Worm (Caenorhabditis elegans): ENCODE results near the gene ZK930.6.

The ZK930.6 gene

DNA sequence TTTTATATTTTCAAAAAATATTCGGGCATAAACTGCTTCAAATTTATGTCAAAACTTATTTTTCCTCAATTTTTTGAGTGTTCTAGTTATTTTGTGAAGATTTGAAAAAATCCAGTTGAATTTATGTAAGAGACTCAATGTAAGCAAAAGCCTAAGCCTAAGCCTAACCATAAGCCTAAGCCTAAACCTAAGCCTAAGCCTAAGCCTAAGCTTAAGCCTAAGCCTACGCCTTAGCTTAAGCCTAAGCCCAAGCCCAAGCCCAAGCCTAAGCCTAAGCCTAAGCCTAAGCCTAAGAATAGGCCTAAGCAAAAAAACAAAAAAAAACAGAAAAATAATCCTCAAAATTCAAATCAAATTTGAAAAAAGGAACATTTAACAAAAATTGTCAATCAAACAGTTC is 46.4 kb downstream of the ZK930.6 start:
- TF ChIP-seq pag-3 (tag; optimal IDR thresholded peaks at IDR 0.05; ENCODE audit: borderline replicate concordance) (no peak), dve-1 (tag; optimal IDR thresholded peaks at IDR 0.05) (peak; percentile 56)

DNA sequence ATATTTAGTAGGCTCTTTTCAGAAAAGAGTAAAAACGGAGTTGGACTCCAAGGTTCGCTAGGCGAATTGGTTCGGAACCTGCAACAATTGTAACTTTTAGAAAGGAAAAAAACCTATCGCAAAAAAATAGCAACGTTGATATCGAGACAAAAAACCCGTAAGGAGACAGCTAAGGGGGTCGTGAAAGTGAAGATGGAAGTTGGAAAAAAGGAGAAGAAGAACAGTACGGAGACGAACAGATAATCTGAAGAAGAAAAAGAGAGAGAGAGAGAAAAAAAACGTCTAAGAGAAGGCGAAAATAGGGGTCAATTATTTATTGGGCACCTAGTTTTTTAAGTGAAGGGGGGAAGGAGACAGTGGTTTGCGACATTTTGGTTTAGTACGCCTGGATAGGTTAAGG is 51.5 kb downstream of the ZK930.6 start, which contains the start of gene lin-29:
lin-29 (minus strand) TSS at position 78 of the 400 bp plus-strand sequence.
- no peak for TF ChIP-seq pat-9 (tag; optimal IDR thresholded peaks at IDR 0.05)
- no peak for TF ChIP-seq K02D7.2 (tag; optimal IDR thresholded peaks at IDR 0.05)
- no peak for TF ChIP-seq C38D4.7 (GFP tag; optimal IDR thresholded peaks at IDR 0.05)
- no peak for TF ChIP-seq ahr-1 (tag; optimal IDR thresholded peaks at IDR 0.05)
- no peak for TF ChIP-seq pha-2 (tag; optimal IDR thresholded peaks at IDR 0.05)
